Fruit fly (Drosophila melanogaster) S2 (cell line): ENCODE measurements around the gene Epp.

Experiments
- CG8478 ChIP-seq: fragments of >200 bp; optimal IDR thresholded peaks from 2 replicates; lab custom pipeline; 2018
- CTCF ChIP-seq, 2 experiments: fragments of >200 bp; optimal IDR thresholded peaks; 2 replicates each; lab custom pipeline; 2018

- TF ChIP-seq CTCF (optimal IDR thresholded peaks at IDR 0.05; lab: Kevin White, UChicago) (no peak), CG8478 (no peak)
Measured at dm6 chr3R:23995460-23995859, 2.7 kb upstream of the Epp start, which contains the start of gene CG33108.
